Worm (Caenorhabditis elegans) whole organism, late embryonic: Measurements from ENCODE around the gene fbxb-58.

Experiments used
- F13H6.1 ChIP-seq: sonication (generic microtip); optimal IDR thresholded peaks from 2 replicates; lab custom pipeline; 2016; ENCODE audit warnings: missing genetic modification characterization, missing compliant biosample characterization
- rnt-1 ChIP-seq: sonication (generic microtip); optimal IDR thresholded peaks from 2 replicates; lab custom pipeline; 2016; ENCODE audit warnings: missing genetic modification characterization, missing compliant biosample characterization

DNA sequence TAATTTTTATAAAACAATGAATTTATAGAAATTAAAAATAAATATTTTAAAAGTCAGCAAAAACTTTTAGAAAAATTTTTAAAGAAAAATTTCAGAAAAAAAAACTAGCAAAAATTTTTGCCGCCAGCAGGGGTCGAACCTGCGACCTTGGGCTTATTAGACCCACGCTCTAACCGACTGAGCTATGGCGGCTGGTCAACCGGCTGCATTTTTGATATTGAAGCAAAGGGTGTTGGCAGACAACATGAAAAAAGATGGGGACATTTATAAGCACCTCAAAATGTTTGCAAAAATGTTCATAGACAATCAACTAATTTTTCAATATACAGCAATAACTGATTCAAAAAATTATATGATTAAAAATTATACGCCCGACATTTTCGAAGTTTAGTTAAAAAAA is 38.0 kb upstream of the fbxb-58 start:
- TF ChIP-seq F13H6.1 (no peak), rnt-1 (tag; lab: Kevin White, UChicago) (no peak)
